Fruit fly (Drosophila melanogaster) whole organism, adult: ENCODE measurements around the gene qtc.

Experiments used
- CG5204 ChIP-seq: fragments of 200-800 bp; sonication (Bioruptor generic); optimal IDR thresholded peaks from 2 replicates; lab custom pipeline; 2016; ENCODE audit warnings: missing biosample characterization, missing genetic modification characterization
- CG7045 ChIP-seq: fragments of 200-800 bp; sonication (Bioruptor generic); optimal IDR thresholded peaks from 2 replicates; lab custom pipeline; 2017; ENCODE audit warnings: missing biosample characterization, mild to moderate bottlenecking, missing genetic modification characterization
- Crg-1 ChIP-seq: fragments of 200-800 bp; sonication (Bioruptor generic); optimal IDR thresholded peaks from 2 replicates; lab custom pipeline; 2016; ENCODE audit warnings: missing biosample characterization, missing genetic modification characterization
- Mnt ChIP-seq: fragments of 200-800 bp; sonication (Bioruptor generic); optimal IDR thresholded peaks from 2 replicates; lab custom pipeline; 2016; ENCODE audit warnings: missing biosample characterization, mild to moderate bottlenecking, missing genetic modification characterization
- kay ChIP-seq: fragments of 200-800 bp; sonication (Bioruptor generic); peaks from one replicate; lab custom pipeline; 2016; ENCODE audit warnings: missing biosample characterization, missing genetic modification characterization, borderline replicate concordance
- toe ChIP-seq: fragments of 200-800 bp; sonication (Bioruptor generic); optimal IDR thresholded peaks from 2 replicates; lab custom pipeline; 2016; ENCODE audit warnings: missing biosample characterization, missing genetic modification characterization

DNA sequence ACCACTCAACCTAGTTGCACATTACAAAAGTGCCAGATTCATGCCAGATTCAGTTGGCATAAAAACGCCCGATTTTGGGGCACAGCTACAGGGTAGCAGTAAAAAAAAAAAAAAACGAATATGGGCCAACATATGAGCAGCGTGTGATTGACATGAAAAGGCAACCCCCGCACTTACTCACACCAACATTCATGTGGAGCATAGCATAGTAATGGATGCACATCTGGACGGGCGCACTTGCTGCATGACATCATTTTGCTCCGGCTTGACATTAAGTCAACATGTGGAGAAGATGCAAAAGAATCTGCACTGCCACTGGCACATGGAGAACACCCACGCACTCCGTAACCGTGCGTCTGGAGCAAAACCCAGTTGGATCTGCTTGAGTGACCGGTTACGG lies 38.0 kb upstream of the qtc start:
- TF ChIP-seq Mnt = no peak
- TF ChIP-seq toe = no peak
- TF ChIP-seq kay = no peak
- TF ChIP-seq CG7045 (GFP tag; lab: Kevin White, UChicago) = no peak
- TF ChIP-seq Crg-1 = no peak
- no peak for TF ChIP-seq CG5204
